Fruit fly (Drosophila melanogaster): ENCODE measurements around the gene CG17260.
A peak's percentile ranks its signal among the peaks of the same experiment; 100 is the strongest.

Gene CG17260

DNA sequence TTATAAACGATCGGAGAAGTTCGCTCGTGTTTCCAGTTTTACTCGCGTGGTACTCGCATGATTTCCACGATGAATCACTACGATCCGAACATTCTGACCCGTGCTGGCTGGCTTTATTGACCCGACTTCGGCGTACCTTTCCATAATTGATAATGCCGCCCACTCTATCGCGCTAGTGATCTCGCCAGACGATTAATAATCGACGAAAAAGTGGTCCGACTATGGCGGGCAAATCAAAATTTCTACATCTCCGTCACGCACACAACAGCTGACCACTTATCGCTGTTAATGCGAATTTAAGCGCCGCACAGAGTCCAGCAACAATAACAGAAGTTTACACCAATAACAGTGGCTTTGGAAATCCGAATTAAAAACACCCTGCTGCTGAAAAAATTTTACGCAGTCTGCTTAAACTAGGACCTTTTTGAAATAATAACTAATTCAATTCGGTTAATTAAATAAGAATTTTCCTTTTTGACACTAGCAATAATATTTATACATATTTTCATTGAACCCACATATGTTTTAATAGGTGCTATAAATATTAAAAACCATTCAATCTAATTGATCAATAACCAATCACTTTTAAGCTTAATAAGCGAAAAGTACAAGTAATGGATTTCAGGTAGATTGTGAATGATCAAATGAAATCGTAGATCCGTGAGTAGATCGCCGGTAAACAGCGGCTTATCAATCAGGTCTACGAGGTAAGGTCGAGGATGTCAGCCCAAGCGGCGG lies 18.8 kb downstream of the CG17260 start (continued):
- TF ChIP-seq CG3847 (GFP tag; IDR thresholded peaks at IDR 0.05) (peak; percentile 43; the same call in 1 of the 2 replicates), CG34224 (GFP tag; IDR thresholded peaks at IDR 0.05; ENCODE audit: partially characterized antibody) (peak; percentile 24; the same call in 1 of the 3 replicates), Tbp (GFP tag; optimal IDR thresholded peaks at IDR 0.05) (no peak), E2f2 (GFP tag; IDR thresholded peaks at IDR 0.05) (peak; percentile 80), schlank (tag; optimal IDR thresholded peaks at IDR 0.05) (no peak), CG1647 (GFP tag; optimal IDR thresholded peaks at IDR 0.05) (peak; percentile 13), CG8089 (GFP tag; optimal IDR thresholded peaks at IDR 0.05) (no peak), cwo (GFP tag; optimal IDR thresholded peaks at IDR 0.05) (peak; percentile 94), ap (GFP tag; IDR thresholded peaks at IDR 0.05) (no peak), tio (GFP tag; optimal IDR thresholded peaks at IDR 0.05) (peak; percentile 55), Meics (GFP tag; optimal IDR thresholded peaks at IDR 0.05) (peak; percentile 72), dimm (GFP tag; IDR thresholded peaks at IDR 0.05) (no peak), Dp (GFP tag; optimal IDR thresholded peaks at IDR 0.05) (peak; percentile 70), CG6683 (GFP tag; optimal IDR thresholded peaks at IDR 0.05) (no peak), cg (GFP tag; optimal IDR thresholded peaks at IDR 0.05) (no peak), CG18599 (GFP tag; optimal IDR thresholded peaks at IDR 0.05) (peak; percentile 62), CG7839 (tag; optimal IDR thresholded peaks at IDR 0.05) (peak; percentile 56), CG1603 (tag; optimal IDR thresholded peaks at IDR 0.05) (no peak), gce (GFP tag; IDR thresholded peaks at IDR 0.05) (no peak), en (GFP tag; optimal IDR thresholded peaks at IDR 0.05) (no peak), cas (GFP tag; IDR thresholded peaks at IDR 0.05) (no peak), CG14860 (GFP tag; IDR thresholded peaks at IDR 0.05; ENCODE audit: partially characterized antibody) (no peak), chif (GFP tag; optimal IDR thresholded peaks at IDR 0.05) (peak in 1 of 2 experiments; percentile 15), CG11695 (GFP tag; IDR thresholded peaks at IDR 0.05) (peak; percentile 24; the same call in 1 of the 3 replicates), Antp (GFP tag; optimal IDR thresholded peaks at IDR 0.05) (peak; percentile 29), Dll (GFP tag; IDR thresholded peaks at IDR 0.05; ENCODE audit: partially characterized antibody) (peak; percentile 53; the same call in 2 of the 4 replicates), ERR (GFP tag; optimal IDR thresholded peaks at IDR 0.05) (no peak), CG18476 (GFP tag; optimal IDR thresholded peaks at IDR 0.05) (peak; percentile 57), CG30403 (GFP tag; optimal IDR thresholded peaks at IDR 0.05) (peak; percentile 70), pho (GFP tag; optimal IDR thresholded peaks at IDR 0.05) (peak; percentile 31), crc (GFP tag; optimal IDR thresholded peaks at IDR 0.05) (peak; percentile 20), CG9727 (GFP tag; optimal IDR thresholded peaks at IDR 0.05) (peak; percentile 41), sr (GFP tag; IDR thresholded peaks at IDR 0.05) (no peak), amos (GFP tag; IDR thresholded peaks at IDR 0.05; ENCODE audit: partially characterized antibody) (peak; percentile 56; the same call in 1 of the 2 replicates), CG9817 (tag; optimal IDR thresholded peaks at IDR 0.05) (peak; percentile 5), Pdp1 (GFP tag; optimal IDR thresholded peaks at IDR 0.05) (peak; percentile 4 to 48), Bdp1 (GFP tag; optimal IDR thresholded peaks at IDR 0.05) (peak; percentile 11), gro (GFP tag; optimal IDR thresholded peaks at IDR 0.05) (no peak), CG13287 (GFP tag; IDR thresholded peaks at IDR 0.05; ENCODE audit: partially characterized antibody) (peak; percentile 46), Mes4 (GFP tag; optimal IDR thresholded peaks at IDR 0.05) (no peak), pfk (GFP tag; optimal IDR thresholded peaks at IDR 0.05) (no peak), lilli (GFP tag; optimal IDR thresholded peaks at IDR 0.05) (peak; percentile 50), Hr3 (GFP tag; optimal IDR thresholded peaks at IDR 0.05) (peak; percentile 54), knrl (GFP tag; IDR thresholded peaks at IDR 0.05; ENCODE audit: partially characterized antibody) (0 out of 3 replicates have a peak, but pooled peaks have one; percentile 25), odd (GFP tag; optimal IDR thresholded peaks at IDR 0.05) (no peak), yki (optimal IDR thresholded peaks at IDR 0.05) (no peak), CG7987 (GFP tag; optimal IDR thresholded peaks at IDR 0.05) (peak; percentile 91), tx (GFP tag; optimal IDR thresholded peaks at IDR 0.05) (no peak), bcd (GFP tag; optimal IDR thresholded peaks at IDR 0.05) (peak; percentile 51)

All from whole organism, embryonic.